Worm (Caenorhabditis elegans) whole organism, L3 larva: Measurements from ENCODE around the gene C27C12.1.
A peak's percentile ranks its signal among the peaks of the same experiment; 100 is the strongest.

Experiments
- ama-1 ChIP-seq: fragments of 150-350 bp; optimal IDR thresholded peaks from 2 replicates; lab custom pipeline; 2018
- egl-5 ChIP-seq: fragments of 150-350 bp; optimal IDR thresholded peaks from 2 replicates; lab custom pipeline; 2017; ENCODE audit warnings: missing biosample characterization, missing genetic modification reagents, missing genetic modification characterization, inconsistent platforms
- nhr-28 ChIP-seq: fragments of 150-350 bp; optimal IDR thresholded peaks from 2 replicates; lab custom pipeline; 2014; ENCODE audit warnings: missing biosample characterization, missing genetic modification characterization
- pqm-1 ChIP-seq: fragments of 150-350 bp; optimal IDR thresholded peaks from 2 replicates; lab custom pipeline; 2017; ENCODE audit warnings: missing biosample characterization, missing genetic modification characterization, inconsistent platforms
- tbx-2 ChIP-seq: sonication (generic microtip); optimal IDR thresholded peaks from 2 replicates; lab custom pipeline; 2016; ENCODE audit warnings: mild to moderate bottlenecking, missing genetic modification characterization, missing compliant biosample characterization
- unc-62 ChIP-seq: fragments of 150-350 bp; sonication (generic microtip); optimal IDR thresholded peaks from 4 replicates; lab custom pipeline; 2014; ENCODE audit warnings: missing biosample characterization, missing genetic modification reagents, missing genetic modification characterization
- ztf-11 ChIP-seq: fragments of 150-350 bp; optimal IDR thresholded peaks from 2 replicates; lab custom pipeline; 2014; ENCODE audit warnings: missing biosample characterization, missing genetic modification characterization
- ztf-4 ChIP-seq: fragments of 150-350 bp; optimal IDR thresholded peaks from 2 replicates; lab custom pipeline; 2014; ENCODE audit warnings: missing biosample characterization, missing genetic modification characterization

DNA sequence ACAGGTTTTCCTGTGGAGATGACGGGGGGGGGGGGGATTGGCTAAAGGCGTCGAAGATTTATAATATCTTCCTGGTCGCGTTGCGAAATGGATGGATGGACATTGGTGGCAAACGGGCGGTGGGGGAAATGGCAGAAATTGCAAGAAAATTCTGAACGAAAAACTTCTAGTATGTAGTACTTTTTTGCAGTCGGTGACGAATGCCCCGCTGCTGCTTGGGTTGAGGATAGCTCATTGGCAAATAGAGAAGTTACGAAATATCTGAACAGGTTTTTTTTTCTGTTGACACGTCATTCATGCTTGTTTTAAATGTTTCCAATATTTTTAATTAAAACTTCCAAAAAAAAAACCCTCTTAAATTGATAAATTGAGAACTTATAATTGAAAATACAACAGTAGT is 34.1 kb downstream of the C27C12.1 start:
- TF ChIP-seq egl-5 (tag; lab: Kevin White, UChicago) (no peak), ztf-4 (tag; lab: Kevin White, UChicago) (no peak), ama-1 (lab: Kevin White, UChicago) (peak; percentile 18), pqm-1 (tag; lab: Kevin White, UChicago) (no peak), tbx-2 (no peak), unc-62 (GFP tag; lab: Kevin White, UChicago) (no peak), ztf-11 (tag; lab: Kevin White, UChicago) (no peak), nhr-28 (tag; lab: Kevin White, UChicago) (no peak)
